Worm (Caenorhabditis elegans) whole organism, L4 larva: Measurements from ENCODE around the gene nifk-1.

ENCODE experiments used
- D1046.2 ChIP-seq: fragments of 200-800 bp; sonication (Bioruptor generic); IDR thresholded peaks from 2 replicates; pipeline ENCODE4 v1.3.6; 2022; ENCODE audit warnings: missing genetic modification characterization, missing compliant biosample characterization
- F49E8.2 ChIP-seq: sonication (generic microtip); optimal IDR thresholded peaks from 2 replicates; lab custom pipeline; 2016; ENCODE audit warnings: missing compliant biosample characterization, mild to moderate bottlenecking, missing genetic modification characterization, borderline replicate concordance
- Y48G9A.11 ChIP-seq: fragments of 200-800 bp; sonication (Bioruptor generic); IDR thresholded peaks from 2 replicates; pipeline ENCODE4 v1.3.6; 2022; ENCODE audit warnings: missing genetic modification reagents, missing genetic modification characterization, missing compliant biosample characterization
- Y5F2A.4 ChIP-seq: fragments of 200-800 bp; sonication (Bioruptor generic); optimal IDR thresholded peaks from 2 replicates; lab custom pipeline; 2018; ENCODE audit warnings: mild to moderate bottlenecking, missing genetic modification characterization, missing compliant biosample characterization
- aha-1 ChIP-seq: fragments of 150-350 bp; peaks from one replicate; lab custom pipeline; 2014; ENCODE audit warnings: missing biosample characterization, missing genetic modification characterization
- arid-1 ChIP-seq: fragments of 200-800 bp; sonication (Bioruptor generic); conservative IDR thresholded peaks from 2 replicates; pipeline ENCODE4 v1.3.6; 2022; ENCODE audit warnings: missing genetic modification reagents, missing genetic modification characterization, missing compliant biosample characterization
- ces-1 ChIP-seq: fragments of 150-350 bp; sonication (generic microtip); optimal IDR thresholded peaks from 4 replicates; lab custom pipeline; 2014; ENCODE audit warnings: missing biosample characterization, missing genetic modification reagents, missing genetic modification characterization
- cey-2 ChIP-seq: sonication (generic microtip); optimal IDR thresholded peaks from 3 replicates; lab custom pipeline; 2017; ENCODE audit warnings: missing genetic modification characterization, mild to moderate bottlenecking, missing compliant biosample characterization, antibody characterized with exemption, borderline replicate concordance; ENCODE audit not compliant: insufficient read depth
- ctbp-1 ChIP-seq: fragments of 200-800 bp; sonication (Bioruptor generic); IDR thresholded peaks from 2 replicates; pipeline ENCODE4 v1.3.6; 2022; ENCODE audit warnings: missing genetic modification reagents, missing genetic modification characterization, missing compliant biosample characterization
- daf-16 ChIP-seq, 3 experiments: sonication (generic microtip); optimal IDR thresholded peaks; 2 replicates each; lab custom pipeline; 2016 to 2017; ENCODE audit warnings: missing genetic modification characterization in 3 of 3, missing genetic modification reagents in 3 of 3, mild to moderate bottlenecking in 2 of 3, missing compliant biosample characterization in 2 of 3, missing biosample characterization in 1 of 3, moderate library complexity in 1 of 3
- daf-19 ChIP-seq: fragments of 200-800 bp; sonication (Bioruptor generic); conservative IDR thresholded peaks from 2 replicates; pipeline ENCODE4 v1.3.6; 2022; ENCODE audit warnings: missing genetic modification characterization, missing compliant biosample characterization
- dmd-6 ChIP-seq: fragments of 200-800 bp; sonication (Bioruptor generic); IDR thresholded peaks from 2 replicates; pipeline ENCODE4 v1.3.6; 2022; ENCODE audit warnings: missing genetic modification reagents, missing genetic modification characterization, missing compliant biosample characterization
- dpl-1 ChIP-seq: fragments of 150-350 bp; optimal IDR thresholded peaks from 2 replicates; lab custom pipeline; 2014; ENCODE audit warnings: missing biosample characterization, missing genetic modification reagents, missing genetic modification characterization
- duxl-1 ChIP-seq: sonication (generic microtip); optimal IDR thresholded peaks from 2 replicates; lab custom pipeline; 2016; ENCODE audit warnings: mild to moderate bottlenecking, missing genetic modification characterization, moderate library complexity, missing compliant biosample characterization; ENCODE audit not compliant: poor library complexity
- dve-1 ChIP-seq: sonication (generic microtip); optimal IDR thresholded peaks from 2 replicates; lab custom pipeline; 2017; ENCODE audit warnings: antibody characterized with exemption, mild to moderate bottlenecking, missing genetic modification characterization, missing compliant biosample characterization; ENCODE audit not compliant: insufficient read depth
- gei-8 ChIP-seq: fragments of 200-800 bp; sonication (Bioruptor generic); optimal IDR thresholded peaks from 2 replicates; lab custom pipeline; 2018; ENCODE audit warnings: mild to moderate bottlenecking, missing genetic modification characterization, missing compliant biosample characterization
- hlh-11 ChIP-seq: fragments of 200-800 bp; sonication (Bioruptor generic); optimal IDR thresholded peaks from 2 replicates; lab custom pipeline; 2018; ENCODE audit warnings: mild to moderate bottlenecking, missing genetic modification characterization, missing compliant biosample characterization
- hmg-1.1 ChIP-seq: fragments of 200-800 bp; sonication (Bioruptor generic); IDR thresholded peaks from 2 replicates; pipeline ENCODE4 v1.3.6; 2022; ENCODE audit warnings: missing genetic modification reagents, missing genetic modification characterization, missing compliant biosample characterization
- jun-1 ChIP-seq: fragments of 150-350 bp; optimal IDR thresholded peaks from 2 replicates; lab custom pipeline; 2014; ENCODE audit warnings: missing biosample characterization, missing genetic modification reagents, missing genetic modification characterization
- lim-7 ChIP-seq: fragments of 200-800 bp; sonication (Bioruptor generic); IDR thresholded peaks from 2 replicates; pipeline ENCODE4 v1.3.6; 2022; ENCODE audit warnings: missing genetic modification characterization, missing compliant biosample characterization
- lin-1 ChIP-seq: fragments of 200-800 bp; sonication (Bioruptor generic); IDR thresholded peaks from 2 replicates; pipeline ENCODE4 v1.3.6; 2022; ENCODE audit warnings: missing genetic modification reagents, missing genetic modification characterization, missing compliant biosample characterization
- lin-15B ChIP-seq: fragments of 150-350 bp; sonication (generic microtip); optimal IDR thresholded peaks from 3 replicates; lab custom pipeline; 2014; ENCODE audit warnings: missing biosample characterization, missing genetic modification characterization
- lin-39 ChIP-seq: fragments of 150-350 bp; optimal IDR thresholded peaks from 2 replicates; lab custom pipeline; 2014; ENCODE audit warnings: missing biosample characterization, missing genetic modification reagents, missing genetic modification characterization
- mdl-1 ChIP-seq, 2 experiments: fragments of 150-350 bp in 1 of 2; sonication (generic microtip) in 1 of 2; optimal IDR thresholded peaks; 2 replicates each; lab custom pipeline; 2014 to 2017; ENCODE audit warnings: missing biosample characterization in 2 of 2, missing genetic modification characterization in 2 of 2
- nhr-10 ChIP-seq: fragments of 150-350 bp; optimal IDR thresholded peaks from 2 replicates; lab custom pipeline; 2014; ENCODE audit warnings: missing biosample characterization, missing genetic modification characterization
- nhr-102 ChIP-seq: sonication (generic microtip); optimal IDR thresholded peaks from 2 replicates; lab custom pipeline; 2016; ENCODE audit warnings: mild to moderate bottlenecking, missing genetic modification characterization, moderate library complexity, missing compliant biosample characterization
- nhr-28 ChIP-seq: fragments of 150-350 bp; optimal IDR thresholded peaks from 2 replicates; lab custom pipeline; 2014; ENCODE audit warnings: missing biosample characterization, missing genetic modification characterization
- nhr-76 ChIP-seq: fragments of 150-350 bp; optimal IDR thresholded peaks from 2 replicates; lab custom pipeline; 2014; ENCODE audit warnings: missing biosample characterization, missing genetic modification characterization
- pqm-1 ChIP-seq: sonication (generic microtip); optimal IDR thresholded peaks from 2 replicates; lab custom pipeline; 2017; ENCODE audit warnings: missing biosample characterization, missing genetic modification characterization
- rbr-2 ChIP-seq: sonication (generic microtip); optimal IDR thresholded peaks from 2 replicates; lab custom pipeline; 2016; ENCODE audit warnings: missing genotype, missing genetic modification characterization, missing compliant biosample characterization
- spr-1 ChIP-seq: sonication (generic microtip); optimal IDR thresholded peaks from 2 replicates; lab custom pipeline; 2016; ENCODE audit warnings: mild to moderate bottlenecking, missing genetic modification characterization, missing compliant biosample characterization
- spr-3 ChIP-seq: fragments of 200-800 bp; sonication (Bioruptor generic); optimal IDR thresholded peaks from 2 replicates; lab custom pipeline; 2018; ENCODE audit warnings: mild to moderate bottlenecking, missing genetic modification characterization, missing compliant biosample characterization
- tag-97 ChIP-seq: fragments of 200-800 bp; sonication (Bioruptor generic); IDR thresholded peaks from 2 replicates; pipeline ENCODE4 v1.3.6; 2022; ENCODE audit warnings: missing genetic modification characterization, missing compliant biosample characterization
- unc-130 ChIP-seq: sonication (generic microtip); optimal IDR thresholded peaks from 2 replicates; lab custom pipeline; 2016; ENCODE audit warnings: missing genetic modification reagents, missing genetic modification characterization, missing compliant biosample characterization
- unc-62 ChIP-seq, 3 experiments: fragments of 150-350 bp in 1 of 3; sonication (generic microtip); optimal IDR thresholded peaks in 2 of 3; peaks in 1 of 3; 1 replicate in 1 of 3; 2 replicates in 2 of 3; lab custom pipeline; 2014 to 2017; ENCODE audit warnings: missing biosample characterization in 3 of 3, missing genetic modification characterization in 3 of 3, missing genetic modification reagents in 3 of 3, missing genotype in 1 of 3
- ztf-11 ChIP-seq: fragments of 150-350 bp; optimal IDR thresholded peaks from 2 replicates; lab custom pipeline; 2014; ENCODE audit warnings: missing biosample characterization, missing genetic modification characterization

The nifk-1 gene

ce11 chrIII:4649363-4649768, 43.7 kb downstream of the nifk-1 start (continued):
- TF ChIP-seq F49E8.2 (tag; lab: Kevin White, UChicago) (no peak), arid-1 (GFP tag; lab: Robert Waterston, UW) (peak; percentile 15; the same call in 1 of the 2 replicates), Y48G9A.11 (GFP tag; lab: Robert Waterston, UW) (no peak), cey-2 (tag; lab: Kevin White, UChicago) (peak; percentile 16), lim-7 (GFP tag; lab: Robert Waterston, UW) (no peak), duxl-1 (peak; percentile 50), hmg-1.1 (GFP tag; lab: Robert Waterston, UW) (peak; percentile 86), dpl-1 (GFP tag; lab: Kevin White, UChicago) (peak; percentile 80), spr-1 (tag; lab: Kevin White, UChicago) (peak; percentile 78), ces-1 (GFP tag; lab: Kevin White, UChicago) (no peak), nhr-76 (tag; lab: Kevin White, UChicago) (peak; percentile 53), rbr-2 (tag; lab: Kevin White, UChicago) (peak; percentile 94), ctbp-1 (GFP tag; lab: Robert Waterston, UW) (peak; percentile 78), nhr-10 (peak; percentile 86), jun-1 (tag; lab: Kevin White, UChicago) (peak; percentile 72), unc-130 (no peak), tag-97 (GFP tag; lab: Robert Waterston, UW) (no peak)

ce11 chrIII:4647878-4648277, 45.2 kb downstream of the nifk-1 start, which contains the start of gene T23F11.6:
T23F11.6 (minus strand) TSS chrIII:4647922.
- TF ChIP-seq spr-3 (GFP tag; lab: Kevin White, UChicago): no peak
- TF ChIP-seq dmd-6 (GFP tag; lab: Robert Waterston, UW): peak; percentile 65
- no peak for TF ChIP-seq ztf-11 (tag; lab: Kevin White, UChicago)
- TF ChIP-seq dve-1 (tag; lab: Kevin White, UChicago): peak; percentile 5
- no peak for TF ChIP-seq Y5F2A.4 (GFP tag; lab: Kevin White, UChicago)
- TF ChIP-seq daf-16 (GFP tag; optimal IDR thresholded peaks at IDR 0.05; lab: Kevin White, UChicago): no peak
- TF ChIP-seq daf-16 (tag; optimal IDR thresholded peaks at IDR 0.05; lab: Kevin White, UChicago): peak; percentile 22
- TF ChIP-seq unc-62 (GFP tag; optimal IDR thresholded peaks at IDR 0.05 in 1 of 2; lab: Kevin White, UChicago): no peak
- TF ChIP-seq unc-62 (tag; optimal IDR thresholded peaks at IDR 0.05; lab: Kevin White, UChicago): no peak
- peak; percentile 53 for TF ChIP-seq pqm-1 (tag; lab: Kevin White, UChicago)
- TF ChIP-seq jun-1 (tag; lab: Kevin White, UChicago): no peak
- no peak for TF ChIP-seq dpl-1 (GFP tag; lab: Kevin White, UChicago)
- TF ChIP-seq gei-8 (GFP tag; lab: Kevin White, UChicago): no peak
- TF ChIP-seq nhr-10: no peak
- no peak for TF ChIP-seq F49E8.2 (tag; lab: Kevin White, UChicago)
- no peak for TF ChIP-seq nhr-102
- 0 out of 2 replicates have a peak, but pooled peaks have one; percentile 49 for TF ChIP-seq lin-1
- TF ChIP-seq hlh-11 (tag; lab: Kevin White, UChicago): no peak
- TF ChIP-seq nhr-28 (tag; lab: Kevin White, UChicago): peak; percentile 15
- TF ChIP-seq mdl-1 (tag; optimal IDR thresholded peaks at IDR 0.05; lab: Kevin White, UChicago): peak in 1 of 2 experiments; percentile 1

ce11 chrIII:4647341-4647740, 45.8 kb downstream of the nifk-1 start:
- TF ChIP-seq aha-1 (no peak), lin-39 (tag; lab: Kevin White, UChicago) (no peak), Y48G9A.11 (GFP tag; lab: Robert Waterston, UW) (no peak), daf-19 (GFP tag; lab: Robert Waterston, UW) (no peak), D1046.2 (GFP tag; lab: Robert Waterston, UW) (no peak), lin-15B (no peak), arid-1 (GFP tag; lab: Robert Waterston, UW) (no peak)
